Fruit fly (Drosophila melanogaster) whole organism, adult: Measurements from ENCODE around the gene CG1542.

ENCODE experiments used
- CG11617 ChIP-seq: fragments of 200-800 bp; sonication (Bioruptor generic); optimal IDR thresholded peaks from 2 replicates; lab custom pipeline; 2017; ENCODE audit warnings: mild to moderate bottlenecking, missing biosample characterization, missing genetic modification reagents, missing genetic modification characterization
- CG12768 ChIP-seq: fragments of 200-800 bp; sonication (Bioruptor generic); optimal IDR thresholded peaks from 2 replicates; lab custom pipeline; 2017; ENCODE audit warnings: missing biosample characterization, missing genetic modification characterization, mild to moderate bottlenecking, moderate library complexity, missing genetic modification reagents
- CG33017 ChIP-seq: fragments of 200-800 bp; sonication (Bioruptor generic); optimal IDR thresholded peaks from 2 replicates; lab custom pipeline; 2018; ENCODE audit warnings: missing biosample characterization, mild to moderate bottlenecking, missing genetic modification characterization, moderate library complexity
- CG5204 ChIP-seq: fragments of 200-800 bp; sonication (Bioruptor generic); optimal IDR thresholded peaks from 2 replicates; lab custom pipeline; 2016; ENCODE audit warnings: missing biosample characterization, missing genetic modification characterization
- CG7045 ChIP-seq: fragments of 200-800 bp; sonication (Bioruptor generic); optimal IDR thresholded peaks from 2 replicates; lab custom pipeline; 2017; ENCODE audit warnings: missing biosample characterization, mild to moderate bottlenecking, missing genetic modification characterization
- CG7101 ChIP-seq: fragments of 200-800 bp; sonication (Bioruptor generic); optimal IDR thresholded peaks from 2 replicates; lab custom pipeline; 2018; ENCODE audit warnings: missing biosample characterization, mild to moderate bottlenecking, missing genetic modification characterization, moderate library complexity
- Clk ChIP-seq: fragments of 200-800 bp; sonication (Bioruptor generic); optimal IDR thresholded peaks from 2 replicates; lab custom pipeline; 2017; ENCODE audit warnings: missing biosample characterization, missing genetic modification characterization
- Crg-1 ChIP-seq: fragments of 200-800 bp; sonication (Bioruptor generic); optimal IDR thresholded peaks from 2 replicates; lab custom pipeline; 2016; ENCODE audit warnings: missing biosample characterization, missing genetic modification characterization
- Hr96 ChIP-seq: fragments of 200-800 bp; sonication (Bioruptor generic); optimal IDR thresholded peaks from 2 replicates; lab custom pipeline; 2016; ENCODE audit warnings: missing biosample characterization, missing genetic modification characterization
- bab1 ChIP-seq: fragments of 200-800 bp; sonication (Bioruptor generic); optimal IDR thresholded peaks from 3 replicates; lab custom pipeline; 2019; ENCODE audit warnings: missing biosample characterization, mild to moderate bottlenecking, missing genetic modification characterization, moderate library complexity
- cnc ChIP-seq, 2 experiments: fragments of >200 bp; optimal IDR thresholded peaks; 2 replicates each; lab custom pipeline; 2017
- pad ChIP-seq: fragments of 200-800 bp; sonication (Bioruptor generic); optimal IDR thresholded peaks from 3 replicates; lab custom pipeline; 2017; ENCODE audit warnings: missing biosample characterization, missing genetic modification characterization, mild to moderate bottlenecking, moderate library complexity, missing genetic modification reagents
- tj ChIP-seq: fragments of 200-800 bp; sonication (Bioruptor generic); optimal IDR thresholded peaks from 3 replicates; lab custom pipeline; 2017; ENCODE audit warnings: missing biosample characterization, mild to moderate bottlenecking, missing genetic modification characterization, moderate library complexity
- toe ChIP-seq: fragments of 200-800 bp; sonication (Bioruptor generic); optimal IDR thresholded peaks from 2 replicates; lab custom pipeline; 2016; ENCODE audit warnings: missing biosample characterization, missing genetic modification characterization

DNA sequence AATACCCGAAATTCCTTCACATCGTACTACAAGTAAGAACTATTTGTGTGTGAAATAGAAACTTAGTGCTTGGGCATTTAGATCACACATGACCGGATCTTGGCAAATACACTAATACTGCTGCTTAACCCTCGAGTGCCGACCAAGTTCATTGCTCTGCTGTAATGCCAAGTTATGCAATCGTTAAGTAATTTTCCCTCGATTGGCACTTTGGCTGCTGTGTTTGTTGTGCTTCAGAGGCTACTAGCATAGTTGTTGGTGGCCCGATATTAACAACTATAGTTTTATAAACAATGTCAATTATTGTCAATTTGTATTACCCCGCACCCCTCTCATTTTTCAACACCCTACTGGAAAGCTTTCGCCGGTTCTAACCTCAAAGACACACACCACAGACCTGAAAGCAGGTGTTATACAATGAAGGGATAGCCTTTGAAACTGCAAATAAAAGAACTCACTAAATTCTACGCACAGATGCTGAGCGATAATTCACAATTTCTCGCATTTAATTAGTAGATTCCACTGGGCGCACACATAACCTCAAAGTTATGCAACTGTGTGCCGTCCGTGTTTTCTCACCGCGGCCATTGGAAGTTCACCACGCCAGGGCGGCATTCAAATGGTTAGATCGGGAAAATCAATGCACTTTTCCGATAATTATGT, 5.1 kb downstream of the CG1542 start:
- TF ChIP-seq pad (GFP tag; lab: Kevin White, UChicago), result peak; percentile 34
- TF ChIP-seq Clk (GFP tag; lab: Kevin White, UChicago), result peak; percentile 15
- no peak for TF ChIP-seq CG7045 (GFP tag; lab: Kevin White, UChicago)
- TF ChIP-seq CG5204 (GFP tag; lab: Kevin White, UChicago), result no peak
- TF ChIP-seq CG33017 (tag; lab: Kevin White, UChicago), result peak; percentile 37
- TF ChIP-seq bab1, result peak; percentile 42
- no peak for TF ChIP-seq cnc (optimal IDR thresholded peaks at IDR 0.05; lab: Kevin White, UChicago)
- TF ChIP-seq CG12768 (GFP tag; lab: Kevin White, UChicago), result peak; percentile 56
- peak; percentile 21 for TF ChIP-seq Crg-1 (GFP tag; lab: Kevin White, UChicago)
- TF ChIP-seq CG7101 (tag; lab: Kevin White, UChicago), result peak; percentile 0
- no peak for TF ChIP-seq toe (GFP tag; lab: Kevin White, UChicago)
- peak; percentile 64 for TF ChIP-seq CG11617
- no peak for TF ChIP-seq Hr96 (GFP tag; lab: Kevin White, UChicago)
- TF ChIP-seq tj (GFP tag; lab: Kevin White, UChicago), result peak; percentile 35
